Worm (Caenorhabditis elegans): ENCODE data around the gene scav-4.

Gene scav-4

DNA sequence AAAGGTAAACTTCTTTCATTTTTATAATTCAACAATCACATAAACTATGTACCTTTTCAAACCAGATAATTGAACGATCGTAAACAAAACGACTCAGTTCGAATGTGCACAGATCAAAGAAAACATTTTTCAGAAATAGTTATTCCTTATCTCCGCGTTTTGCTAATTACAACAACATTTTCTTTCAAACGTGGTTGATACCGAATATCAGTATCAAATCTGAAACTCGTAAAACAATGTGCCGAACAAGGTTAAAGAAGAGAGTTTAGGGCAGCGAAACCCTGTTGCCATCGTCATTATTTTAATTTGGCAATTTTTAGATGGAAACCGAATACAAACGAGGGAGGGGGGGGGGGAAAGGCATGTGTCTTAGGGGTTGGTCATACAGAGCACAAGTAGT lies at the start of gene scav-4:
scav-4 (plus strand) TSS at position 383 of the 400 bp plus-strand sequence.
- TF ChIP-seq madf-8 (GFP tag; conservative IDR thresholded peaks at IDR 0.05) (no peak), dox-1 (GFP tag; IDR thresholded peaks at IDR 0.05) (0 out of 2 replicates have a peak, but pooled peaks have one; percentile 30), let-607 (tag; optimal IDR thresholded peaks at IDR 0.05) (peak in 1 of 2 experiments; percentile 28), hlh-26 (GFP tag; conservative IDR thresholded peaks at IDR 0.05) (no peak), nfyb-1 (GFP tag; IDR thresholded peaks at IDR 0.05) (no peak), xnd-1 (tag; optimal IDR thresholded peaks at IDR 0.05) (no peak), hsf-1 (GFP tag; IDR thresholded peaks at IDR 0.05) (no peak), B0019.2 (GFP tag; conservative IDR thresholded peaks at IDR 0.05) (no peak), nhr-80 (tag; optimal IDR thresholded peaks at IDR 0.05) (peak; percentile 35), unc-62 (GFP tag; optimal IDR thresholded peaks at IDR 0.05) (no peak), ztf-18 (tag; optimal IDR thresholded peaks at IDR 0.05) (no peak)

DNA sequence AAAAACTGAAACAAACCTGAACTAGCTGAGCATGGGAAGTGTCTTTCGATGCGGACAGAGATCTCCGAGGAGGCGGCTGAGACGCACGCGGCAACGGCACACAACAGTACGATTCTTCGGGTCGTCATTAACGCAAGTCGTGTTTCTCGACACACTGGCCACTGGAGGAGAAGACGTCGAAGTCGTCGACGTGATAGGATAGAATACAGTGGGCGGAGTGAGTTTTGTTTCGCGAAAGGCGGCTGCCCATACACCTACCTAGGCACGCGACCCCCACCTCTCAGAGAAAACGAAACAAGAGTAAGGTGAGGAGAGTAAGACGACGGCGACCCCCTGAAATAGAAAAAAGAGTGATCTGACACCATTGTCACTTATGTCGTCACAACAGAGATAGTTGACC lies 46.8 kb upstream of the scav-4 start, which contains the start of gene gmap-1:
gmap-1 (minus strand) TSS at position 211 of the 400 bp plus-strand sequence.
- TF ChIP-seq zfh-2 (GFP tag; conservative IDR thresholded peaks at IDR 0.05), result peak; percentile 65
- peak; percentile 37 for TF ChIP-seq chd-7 (tag; optimal IDR thresholded peaks at IDR 0.05)
- peak; percentile 51; the same call in 1 of the 2 replicates for TF ChIP-seq nfyb-1 (GFP tag; IDR thresholded peaks at IDR 0.05)
- no peak for TF ChIP-seq bed-2 (GFP tag; IDR thresholded peaks at IDR 0.05)

ce11 chrX:12935694-12936093 lies 45.9 kb upstream of the scav-4 start:
- no peak for TF ChIP-seq xnd-1 (tag; optimal IDR thresholded peaks at IDR 0.05)
- TF ChIP-seq unc-62 (GFP tag; optimal IDR thresholded peaks at IDR 0.05), result peak; percentile 20
- no peak for TF ChIP-seq dpff-1 (tag; optimal IDR thresholded peaks at IDR 0.05)
- no peak for TF ChIP-seq let-526 (GFP tag; IDR thresholded peaks at IDR 0.05)

DNA sequence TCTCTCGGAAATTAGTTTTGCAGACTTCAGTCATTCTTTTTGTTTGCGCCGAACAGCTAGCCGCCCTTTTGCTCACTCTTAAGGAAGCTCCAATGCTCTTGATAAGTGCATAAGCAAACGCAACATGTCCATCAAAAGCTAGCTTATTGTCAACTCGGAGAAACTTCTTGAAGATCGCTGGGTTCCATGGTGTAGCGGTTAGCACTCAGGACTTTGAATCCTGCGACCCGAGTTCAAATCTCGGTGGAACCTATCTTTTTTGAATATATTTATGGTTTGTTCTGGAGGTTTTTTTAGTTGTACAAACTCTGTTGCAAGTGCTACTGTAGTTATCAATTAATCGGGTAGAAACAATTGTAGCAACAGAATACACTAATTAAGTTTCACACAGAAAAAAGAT lies 44.1 kb upstream of the scav-4 start:
- TF ChIP-seq Y53F4B.3 (GFP tag; IDR thresholded peaks at IDR 0.05) (no peak), F10E7.11 (tag; optimal IDR thresholded peaks at IDR 0.05) (no peak), F22D6.2 (tag; optimal IDR thresholded peaks at IDR 0.05) (no peak), mel-28 (tag; optimal IDR thresholded peaks at IDR 0.05; ENCODE audit: borderline replicate concordance) (no peak), dox-1 (GFP tag; IDR thresholded peaks at IDR 0.05) (no peak), snpc-4 (GFP tag; optimal IDR thresholded peaks at IDR 0.05) (no peak), snpc-4 (tag; optimal IDR thresholded peaks at IDR 0.05) (peak in 1 of 4 experiments; percentile 22), K12H6.12 (tag; optimal IDR thresholded peaks at IDR 0.05) (no peak), attf-5 (GFP tag; optimal IDR thresholded peaks at IDR 0.05) (no peak), egl-44 (GFP tag; IDR thresholded peaks at IDR 0.05) (0 out of 2 replicates have a peak, but pooled peaks have one; percentile 27), akir-1 (GFP tag; optimal IDR thresholded peaks at IDR 0.05) (no peak), K11D2.4 (GFP tag; IDR thresholded peaks at IDR 0.05) (no peak), bed-1 (GFP tag; IDR thresholded peaks at IDR 0.05) (no peak), ztf-28 (GFP tag; IDR thresholded peaks at IDR 0.05) (0 out of 2 replicates have a peak, but pooled peaks have one; percentile 51), F57C9.4 (tag; optimal IDR thresholded peaks at IDR 0.05) (no peak), lsy-27 (tag; optimal IDR thresholded peaks at IDR 0.05; ENCODE audit: borderline replicate concordance, insufficient read depth) (no peak), T07F8.4 (tag; optimal IDR thresholded peaks at IDR 0.05) (no peak), athp-1 (tag; optimal IDR thresholded peaks at IDR 0.05) (no peak), F52B5.7 (tag; optimal IDR thresholded peaks at IDR 0.05) (no peak), mes-4 (tag; optimal IDR thresholded peaks at IDR 0.05) (no peak), efl-1 (GFP tag; optimal IDR thresholded peaks at IDR 0.05) (no peak), D2030.7 (GFP tag; IDR thresholded peaks at IDR 0.05) (peak; percentile 30; the same call in 1 of the 2 replicates), ztf-18 (tag; optimal IDR thresholded peaks at IDR 0.05) (no peak), ztf-6 (GFP tag; IDR thresholded peaks at IDR 0.05) (no peak), chd-7 (tag; optimal IDR thresholded peaks at IDR 0.05) (peak; percentile 34), B0261.1 (tag; optimal IDR thresholded peaks at IDR 0.05) (peak; percentile 71), mxl-1 (tag; optimal IDR thresholded peaks at IDR 0.05) (no peak), let-607 (tag; optimal IDR thresholded peaks at IDR 0.05) (no peak), zim-3 (tag; optimal IDR thresholded peaks at IDR 0.05) (no peak), ztf-25 (GFP tag; IDR thresholded peaks at IDR 0.05) (0 out of 2 replicates have a peak, but pooled peaks have one; percentile 4), rpc-1 (optimal IDR thresholded peaks at IDR 0.05) (peak; percentile 74), rpc-1 (tag; optimal IDR thresholded peaks at IDR 0.05) (peak; percentile 85)

Data from whole organism, young adult.